Fruit fly (Drosophila melanogaster) whole organism, wandering third instar larva: ENCODE data around the gene Xport-B.

Experiments used
- Abd-B ChIP-seq: fragments of >200 bp; optimal IDR thresholded peaks from 2 replicates; lab custom pipeline; 2017; ENCODE audit warnings: missing biosample characterization, missing genetic modification characterization
- CG32264 ChIP-seq: fragments of 200-800 bp; sonication (Bioruptor generic); optimal IDR thresholded peaks from 2 replicates; lab custom pipeline; 2016; ENCODE audit warnings: missing biosample characterization, missing genetic modification characterization
- CG9705 ChIP-seq: fragments of 200-800 bp; sonication (Bioruptor generic); optimal IDR thresholded peaks from 2 replicates; lab custom pipeline; 2018; ENCODE audit warnings: missing biosample characterization, mild to moderate bottlenecking, missing genetic modification characterization
- CrebA ChIP-seq: fragments of 200-800 bp; sonication (Bioruptor generic); optimal IDR thresholded peaks from 2 replicates; lab custom pipeline; 2016; ENCODE audit warnings: missing biosample characterization, mild to moderate bottlenecking, missing genetic modification characterization, borderline replicate concordance
- Dfd ChIP-seq: fragments of >200 bp; optimal IDR thresholded peaks from 2 replicates; lab custom pipeline; 2017; ENCODE audit warnings: missing biosample characterization, missing genetic modification characterization
- GATAd ChIP-seq: sonication (Bioruptor generic); optimal IDR thresholded peaks from 2 replicates; lab custom pipeline; 2016; ENCODE audit warnings: missing biosample characterization, missing genetic modification characterization
- HLH106 ChIP-seq: fragments of 200-800 bp; optimal IDR thresholded peaks from 3 replicates; lab custom pipeline; 2019; ENCODE audit warnings: missing biosample characterization, mild to moderate bottlenecking, missing genetic modification characterization, moderate library complexity
- Hnf4 ChIP-seq: fragments of 200-800 bp; sonication (Bioruptor generic); optimal IDR thresholded peaks from 2 replicates; lab custom pipeline; 2016; ENCODE audit warnings: missing biosample characterization, mild to moderate bottlenecking, missing genetic modification characterization
- Hr78 ChIP-seq: fragments of >200 bp; optimal IDR thresholded peaks from 2 replicates; lab custom pipeline; 2017; ENCODE audit warnings: missing biosample characterization, missing genetic modification characterization
- Hr83 ChIP-seq: fragments of 200-300 bp; sonication (Bioruptor generic); optimal IDR thresholded peaks from 2 replicates; lab custom pipeline; 2016; ENCODE audit warnings: missing biosample characterization, mild to moderate bottlenecking, missing genetic modification characterization, moderate library complexity; ENCODE audit not compliant: poor library complexity, severe bottlenecking
- Jra ChIP-seq: sonication (Bioruptor generic); optimal IDR thresholded peaks from 2 replicates; lab custom pipeline; 2016; ENCODE audit warnings: missing biosample characterization, missing genetic modification characterization
- Mio ChIP-seq: sonication (Bioruptor generic); optimal IDR thresholded peaks from 2 replicates; lab custom pipeline; 2016; ENCODE audit warnings: missing biosample characterization, missing genetic modification characterization
- Myc ChIP-seq: fragments of >200 bp; optimal IDR thresholded peaks from 2 replicates; lab custom pipeline; 2017
- N ChIP-seq: fragments of >200 bp; optimal IDR thresholded peaks from 2 replicates; lab custom pipeline; 2018; ENCODE audit warnings: missing biosample characterization, missing external identifiers, missing genetic modification characterization
- OdsH ChIP-seq: fragments of 200-800 bp; sonication (Bioruptor generic); optimal IDR thresholded peaks from 2 replicates; lab custom pipeline; 2016; ENCODE audit warnings: missing biosample characterization, mild to moderate bottlenecking, missing genetic modification characterization
- Vsx2 ChIP-seq: fragments of 200-300, 225-300 bp; sonication (Bioruptor generic); optimal IDR thresholded peaks from 2 replicates; lab custom pipeline; 2018; ENCODE audit warnings: missing biosample characterization, missing genetic modification characterization; ENCODE audit not compliant: partially characterized antibody
- br ChIP-seq: fragments of 200-800 bp; sonication (Bioruptor generic); optimal IDR thresholded peaks from 2 replicates; lab custom pipeline; 2016; ENCODE audit warnings: missing biosample characterization, missing genetic modification characterization
- brk ChIP-seq: fragments of 200-800 bp; sonication (Bioruptor generic); optimal IDR thresholded peaks from 2 replicates; lab custom pipeline; 2016; ENCODE audit warnings: missing biosample characterization, mild to moderate bottlenecking, missing genetic modification characterization
- dl ChIP-seq, 2 experiments: fragments of 175-275, 200-275 bp in 1 of 2; fragments of 200-275 bp in 1 of 2; sonication (Bioruptor generic); optimal IDR thresholded peaks; lab custom pipeline; 2018; ENCODE audit warnings: mild to moderate bottlenecking in 2 of 2, missing biosample characterization in 2 of 2, missing genetic modification characterization in 2 of 2, moderate library complexity in 2 of 2; ENCODE audit not compliant: partially characterized antibody in 2 of 2, insufficient read depth in 1 of 2
- dmrt93B ChIP-seq: fragments of 200-800 bp; sonication (Bioruptor generic); optimal IDR thresholded peaks from 2 replicates; lab custom pipeline; 2018; ENCODE audit warnings: missing biosample characterization, mild to moderate bottlenecking, missing genetic modification characterization
- dsf ChIP-seq: sonication (Bioruptor generic); optimal IDR thresholded peaks from 2 replicates; lab custom pipeline; 2016; ENCODE audit warnings: missing biosample characterization, missing genetic modification characterization, borderline replicate concordance
- ey ChIP-seq: fragments of 200-800 bp; sonication (Bioruptor generic); optimal IDR thresholded peaks from 2 replicates; lab custom pipeline; 2016; ENCODE audit warnings: missing biosample characterization, missing genetic modification characterization
- h ChIP-seq: fragments of 200-800 bp; sonication (Bioruptor generic); optimal IDR thresholded peaks from 3 replicates; lab custom pipeline; 2016; ENCODE audit warnings: missing biosample characterization, mild to moderate bottlenecking, missing genetic modification characterization
- jim ChIP-seq: fragments of 175-275, 200-325 bp; sonication (Bioruptor generic); optimal IDR thresholded peaks from 2 replicates; lab custom pipeline; 2016; ENCODE audit warnings: missing biosample characterization, mild to moderate bottlenecking, missing genetic modification characterization
- lola ChIP-seq: fragments of >200 bp; optimal IDR thresholded peaks from 2 replicates; lab custom pipeline; 2017; ENCODE audit warnings: missing biosample characterization, missing genetic modification characterization
- psq ChIP-seq: fragments of 200-800 bp; sonication (Bioruptor generic); optimal IDR thresholded peaks from 3 replicates; lab custom pipeline; 2017; ENCODE audit warnings: missing biosample characterization, mild to moderate bottlenecking, missing genetic modification characterization, moderate library complexity
- rgr ChIP-seq: fragments of 200-800 bp; sonication (Bioruptor generic); optimal IDR thresholded peaks from 3 replicates; lab custom pipeline; 2016; ENCODE audit warnings: missing biosample characterization, mild to moderate bottlenecking, missing genetic modification characterization
- sage ChIP-seq: fragments of 200-800 bp; sonication (Bioruptor generic); optimal IDR thresholded peaks from 2 replicates; lab custom pipeline; 2016; ENCODE audit warnings: missing biosample characterization, mild to moderate bottlenecking, missing genetic modification characterization
- sv ChIP-seq: fragments of 200-800 bp; sonication (Bioruptor generic); optimal IDR thresholded peaks from 3 replicates; lab custom pipeline; 2016; ENCODE audit warnings: missing biosample characterization, missing genetic modification characterization
- tai ChIP-seq: sonication (Bioruptor generic); optimal IDR thresholded peaks from 2 replicates; lab custom pipeline; 2016; ENCODE audit warnings: missing biosample characterization, missing genetic modification characterization
- usp ChIP-seq: fragments of >200 bp; optimal IDR thresholded peaks from 2 replicates; lab custom pipeline; 2017; ENCODE audit warnings: missing biosample characterization, missing genetic modification characterization
- woc ChIP-seq: sonication (Bioruptor generic); optimal IDR thresholded peaks from 2 replicates; lab custom pipeline; 2016; ENCODE audit warnings: missing biosample characterization, mild to moderate bottlenecking, missing genetic modification characterization

The Xport-B gene

DNA sequence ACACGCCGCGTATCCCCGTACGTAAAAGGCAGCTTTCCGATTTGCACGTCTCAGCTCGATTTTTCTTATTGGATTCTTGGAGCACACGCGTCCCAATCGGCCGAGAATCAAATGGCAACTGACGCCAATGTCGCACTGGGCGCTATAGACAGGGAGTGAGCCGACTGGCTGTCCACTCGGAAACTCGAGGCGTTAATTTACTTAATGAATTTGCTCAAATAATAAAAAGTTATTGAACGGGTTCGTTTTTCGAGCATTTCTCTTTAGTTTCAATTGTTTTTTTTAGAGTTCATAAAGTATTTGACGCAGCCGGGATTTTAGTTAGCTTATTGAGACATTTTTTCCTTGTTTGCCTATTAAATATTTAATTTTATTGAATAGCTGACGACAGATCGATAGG, 10.1 kb upstream of the Xport-B start, which contains the start of gene CG4462:
Gene CG4462, minus strand, starts transcription at position 101 of the 400 bp plus-strand sequence.
- TF ChIP-seq ey: no peak
- TF ChIP-seq CG32264: no peak
- TF ChIP-seq GATAd (GFP tag; lab: Kevin White, UChicago): no peak
- TF ChIP-seq N (GFP tag; lab: Kevin White, UChicago): no peak
- no peak for TF ChIP-seq Jra (GFP tag; lab: Kevin White, UChicago)
- TF ChIP-seq Vsx2 (GFP tag; lab: Kevin White, UChicago): no peak
- TF ChIP-seq dl (GFP tag; optimal IDR thresholded peaks at IDR 0.05; lab: Kevin White, UChicago; ENCODE audit: insufficient read depth in 1 of 2, partially characterized antibody in 2 of 2): no peak
- no peak for TF ChIP-seq tai (GFP tag; lab: Kevin White, UChicago)
- TF ChIP-seq, all 38 proteins: peak for 0

DNA sequence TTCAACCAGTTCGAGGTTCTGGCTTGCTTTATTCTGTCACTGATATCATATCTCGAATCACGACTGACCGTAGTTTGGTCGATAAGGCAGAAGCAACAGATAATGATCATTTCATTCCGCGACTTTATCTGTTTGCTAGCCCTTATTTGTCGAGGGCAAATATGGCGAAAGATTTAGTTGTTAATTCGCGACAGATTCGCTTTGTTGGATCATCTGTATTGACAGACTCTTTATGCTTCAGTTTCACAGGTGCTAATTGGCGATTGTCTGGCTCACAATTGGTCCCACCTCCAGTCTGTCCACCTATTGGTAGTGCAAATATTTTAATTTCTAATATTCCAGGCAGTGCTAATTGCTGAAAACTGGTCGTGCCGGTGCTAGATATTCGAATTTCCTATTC, 9.1 kb upstream of the Xport-B start:
- TF ChIP-seq br (GFP tag; lab: Kevin White, UChicago) (peak; percentile 34), jim (no peak), CG32264 (no peak), Hr83 (GFP tag; lab: Kevin White, UChicago) (peak; percentile 38), Hr78 (GFP tag; lab: Kevin White, UChicago) (no peak), HLH106 (no peak), h (GFP tag; lab: Kevin White, UChicago) (peak; percentile 50), Hnf4 (GFP tag; lab: Kevin White, UChicago) (no peak), brk (GFP tag; lab: Kevin White, UChicago) (no peak), Mio (GFP tag; lab: Kevin White, UChicago) (no peak), rgr (GFP tag; lab: Kevin White, UChicago) (peak; percentile 65)
- TF ChIP-seq, all 38 proteins: peak for 4

DNA sequence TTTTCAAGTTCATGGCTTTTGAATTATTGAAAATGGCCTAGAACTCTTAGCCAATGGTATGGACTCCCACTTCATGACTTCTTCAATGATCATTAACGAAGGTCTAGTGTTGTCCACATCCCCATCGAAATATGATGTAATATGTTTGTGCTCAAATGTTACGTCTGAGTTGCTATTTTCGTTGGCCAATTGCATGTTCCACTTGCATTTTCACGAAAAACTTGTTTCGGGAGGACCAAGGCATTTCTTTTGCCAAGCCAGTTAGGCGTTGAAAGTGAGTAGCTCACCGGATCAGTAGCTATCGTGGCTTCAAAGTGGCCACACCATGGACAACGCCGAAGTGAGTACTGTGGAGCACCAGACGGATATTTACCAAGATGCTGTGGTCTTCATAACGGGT, 3.0 kb upstream of the Xport-B start, which contains the start of gene CG4770:
Gene CG4770, plus strand, starts transcription at position 301 of the 400 bp plus-strand sequence.
- TF ChIP-seq woc (GFP tag; lab: Kevin White, UChicago) (no peak), sage (no peak), Abd-B (GFP tag; lab: Kevin White, UChicago) (no peak), dsf (GFP tag; lab: Kevin White, UChicago) (no peak), psq (GFP tag; lab: Kevin White, UChicago) (no peak), CG32264 (no peak), jim (no peak), Vsx2 (GFP tag; lab: Kevin White, UChicago) (no peak), tai (GFP tag; lab: Kevin White, UChicago) (no peak), Jra (GFP tag; lab: Kevin White, UChicago) (no peak)

DNA sequence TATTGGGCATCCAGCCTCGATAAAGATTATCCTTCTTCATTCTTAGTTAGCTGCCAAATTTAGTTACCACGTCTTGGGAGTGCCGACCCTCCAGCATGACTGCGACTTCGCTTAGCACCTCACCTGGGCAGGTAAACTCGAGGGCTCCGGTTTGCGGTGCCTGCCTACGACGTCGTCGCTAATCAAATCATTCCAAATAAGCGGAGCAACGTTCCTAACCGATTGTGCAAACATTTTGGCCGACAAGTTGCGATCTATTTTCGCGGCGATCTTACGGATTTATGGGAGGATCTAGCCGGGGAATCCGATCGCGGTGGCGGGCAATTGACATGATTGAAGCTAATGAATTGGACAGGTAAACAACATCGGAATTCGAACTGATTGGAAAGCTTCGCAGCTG, 2.5 kb upstream of the Xport-B start, which contains the start of gene CG4465:
Gene CG4465, minus strand, starts transcription at position 101 of the 400 bp plus-strand sequence.
- TF ChIP-seq Dfd (no peak), CG9705 (GFP tag; lab: Kevin White, UChicago) (no peak), sv (GFP tag; lab: Kevin White, UChicago) (no peak), Mio (GFP tag; lab: Kevin White, UChicago) (no peak), ey (no peak), CrebA (no peak), dl (GFP tag; optimal IDR thresholded peaks at IDR 0.05; lab: Kevin White, UChicago; ENCODE audit: insufficient read depth in 1 of 2, partially characterized antibody in 2 of 2) (no peak), usp (GFP tag; lab: Kevin White, UChicago) (no peak), Vsx2 (GFP tag; lab: Kevin White, UChicago) (no peak), h (GFP tag; lab: Kevin White, UChicago) (no peak), woc (GFP tag; lab: Kevin White, UChicago) (no peak), rgr (GFP tag; lab: Kevin White, UChicago) (no peak), br (GFP tag; lab: Kevin White, UChicago) (no peak), OdsH (GFP tag; lab: Kevin White, UChicago) (no peak), sage (no peak), Hr83 (GFP tag; lab: Kevin White, UChicago) (no peak), lola (GFP tag; lab: Kevin White, UChicago) (no peak), Myc (no peak), Abd-B (GFP tag; lab: Kevin White, UChicago) (no peak), dmrt93B (GFP tag; lab: Kevin White, UChicago) (no peak)
